Fruit fly (Drosophila melanogaster) whole organism, adult: ENCODE data around the gene CG1146.

Source experiments
- CG11617 ChIP-seq: fragments of 200-800 bp; sonication (Bioruptor generic); optimal IDR thresholded peaks from 2 replicates; lab custom pipeline; 2017; ENCODE audit warnings: mild to moderate bottlenecking, missing biosample characterization, missing genetic modification reagents, missing genetic modification characterization
- CG12768 ChIP-seq: fragments of 200-800 bp; sonication (Bioruptor generic); optimal IDR thresholded peaks from 2 replicates; lab custom pipeline; 2017; ENCODE audit warnings: missing biosample characterization, missing genetic modification characterization, mild to moderate bottlenecking, moderate library complexity, missing genetic modification reagents
- CG14711 ChIP-seq: fragments of 200-800 bp; sonication (Bioruptor generic); optimal IDR thresholded peaks from 2 replicates; lab custom pipeline; 2018; ENCODE audit warnings: missing biosample characterization, mild to moderate bottlenecking, missing genetic modification characterization, moderate library complexity
- CG1620 ChIP-seq: fragments of 200-800 bp; sonication (Bioruptor generic); optimal IDR thresholded peaks from 2 replicates; lab custom pipeline; 2016; ENCODE audit warnings: missing biosample characterization, missing genetic modification characterization
- CG33017 ChIP-seq: fragments of 200-800 bp; sonication (Bioruptor generic); optimal IDR thresholded peaks from 2 replicates; lab custom pipeline; 2018; ENCODE audit warnings: missing biosample characterization, mild to moderate bottlenecking, missing genetic modification characterization, moderate library complexity
- CG5204 ChIP-seq: fragments of 200-800 bp; sonication (Bioruptor generic); optimal IDR thresholded peaks from 2 replicates; lab custom pipeline; 2016; ENCODE audit warnings: missing biosample characterization, missing genetic modification characterization
- CG7045 ChIP-seq: fragments of 200-800 bp; sonication (Bioruptor generic); optimal IDR thresholded peaks from 2 replicates; lab custom pipeline; 2017; ENCODE audit warnings: missing biosample characterization, mild to moderate bottlenecking, missing genetic modification characterization
- CG7101 ChIP-seq: fragments of 200-800 bp; sonication (Bioruptor generic); optimal IDR thresholded peaks from 2 replicates; lab custom pipeline; 2018; ENCODE audit warnings: missing biosample characterization, mild to moderate bottlenecking, missing genetic modification characterization, moderate library complexity
- Clk ChIP-seq: fragments of 200-800 bp; sonication (Bioruptor generic); optimal IDR thresholded peaks from 2 replicates; lab custom pipeline; 2017; ENCODE audit warnings: missing biosample characterization, missing genetic modification characterization
- Crg-1 ChIP-seq: fragments of 200-800 bp; sonication (Bioruptor generic); optimal IDR thresholded peaks from 2 replicates; lab custom pipeline; 2016; ENCODE audit warnings: missing biosample characterization, missing genetic modification characterization
- Hr96 ChIP-seq: fragments of 200-800 bp; sonication (Bioruptor generic); optimal IDR thresholded peaks from 2 replicates; lab custom pipeline; 2016; ENCODE audit warnings: missing biosample characterization, missing genetic modification characterization
- Mnt ChIP-seq: fragments of 200-800 bp; sonication (Bioruptor generic); optimal IDR thresholded peaks from 2 replicates; lab custom pipeline; 2016; ENCODE audit warnings: missing biosample characterization, mild to moderate bottlenecking, missing genetic modification characterization
- bab1 ChIP-seq: fragments of 200-800 bp; sonication (Bioruptor generic); optimal IDR thresholded peaks from 3 replicates; lab custom pipeline; 2019; ENCODE audit warnings: missing biosample characterization, mild to moderate bottlenecking, missing genetic modification characterization, moderate library complexity
- cic ChIP-seq: fragments of 200-800 bp; sonication (Bioruptor generic); optimal IDR thresholded peaks from 2 replicates; lab custom pipeline; 2017; ENCODE audit warnings: missing biosample characterization, mild to moderate bottlenecking, missing genetic modification characterization, moderate library complexity
- cnc ChIP-seq, 2 experiments: fragments of >200 bp; optimal IDR thresholded peaks; 2 replicates each; lab custom pipeline; 2017
- kay ChIP-seq: fragments of 200-800 bp; sonication (Bioruptor generic); peaks from one replicate; lab custom pipeline; 2016; ENCODE audit warnings: missing biosample characterization, missing genetic modification characterization, borderline replicate concordance
- ovo ChIP-seq: fragments of 200-800 bp; sonication (Bioruptor generic); optimal IDR thresholded peaks from 2 replicates; lab custom pipeline; 2016; ENCODE audit warnings: missing biosample characterization, missing genetic modification characterization
- pad ChIP-seq: fragments of 200-800 bp; sonication (Bioruptor generic); optimal IDR thresholded peaks from 3 replicates; lab custom pipeline; 2017; ENCODE audit warnings: missing biosample characterization, missing genetic modification characterization, mild to moderate bottlenecking, moderate library complexity, missing genetic modification reagents
- tj ChIP-seq: fragments of 200-800 bp; sonication (Bioruptor generic); optimal IDR thresholded peaks from 3 replicates; lab custom pipeline; 2017; ENCODE audit warnings: missing biosample characterization, mild to moderate bottlenecking, missing genetic modification characterization, moderate library complexity
- toe ChIP-seq: fragments of 200-800 bp; sonication (Bioruptor generic); optimal IDR thresholded peaks from 2 replicates; lab custom pipeline; 2016; ENCODE audit warnings: missing biosample characterization, missing genetic modification characterization

The CG1146 gene

DNA sequence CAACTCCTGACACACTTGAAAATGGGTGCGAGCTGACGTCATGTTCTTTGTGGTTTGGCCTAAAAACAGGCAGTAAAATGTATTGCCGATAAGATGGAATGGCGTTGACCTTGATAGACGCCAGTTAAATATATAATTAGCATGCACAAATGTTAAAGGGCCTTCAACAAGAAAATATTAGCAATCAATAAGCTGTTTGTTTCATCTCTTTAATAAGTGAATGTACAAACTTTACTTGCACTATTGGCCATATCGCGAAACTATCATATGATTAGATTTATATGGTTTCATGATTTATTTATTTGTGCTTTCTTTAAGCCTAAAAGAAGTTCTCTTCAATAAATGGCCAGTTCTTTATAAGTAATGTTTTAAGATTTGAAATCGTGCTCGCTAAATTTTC lies 26.6 kb upstream of the CG1146 start:
- TF ChIP-seq cic (GFP tag; lab: Kevin White, UChicago) (no peak), CG7045 (GFP tag; lab: Kevin White, UChicago) (no peak), pad (GFP tag; lab: Kevin White, UChicago) (no peak), kay (GFP tag; lab: Kevin White, UChicago) (peak; percentile 63), CG12768 (GFP tag; lab: Kevin White, UChicago) (no peak), Mnt (GFP tag; lab: Kevin White, UChicago) (no peak)

DNA sequence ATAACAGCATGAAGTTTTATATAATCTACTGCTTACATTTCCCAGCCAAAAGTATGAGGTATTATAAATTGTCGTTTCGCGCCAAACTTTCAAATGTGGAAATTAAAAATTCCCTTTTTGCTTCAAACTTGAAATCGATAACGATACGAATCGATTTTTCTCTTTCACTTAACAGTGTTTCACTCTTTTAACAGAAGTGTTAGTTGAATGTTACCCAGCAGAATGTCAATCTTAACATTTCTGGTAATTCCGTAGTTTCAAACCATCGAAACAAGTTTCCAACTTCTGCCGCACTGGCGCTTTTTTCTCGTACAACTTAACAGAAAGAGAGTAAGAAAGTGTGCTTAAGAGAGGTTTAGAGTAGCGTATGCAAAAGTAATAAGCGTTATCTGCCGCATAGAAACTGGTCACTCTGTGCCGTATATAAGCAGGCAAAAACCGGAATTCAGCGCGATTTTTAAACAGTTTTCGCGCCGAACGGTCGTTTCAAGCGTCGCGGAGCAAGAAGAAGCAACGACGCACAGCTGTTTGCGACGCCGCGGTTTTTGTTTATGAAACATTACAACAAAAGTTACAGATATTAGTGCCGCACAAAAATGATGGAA lies 22.1 kb upstream of the CG1146 start:
- TF ChIP-seq ovo (GFP tag; lab: Kevin White, UChicago): peak; percentile 24
- peak; percentile 17 for TF ChIP-seq Crg-1 (GFP tag; lab: Kevin White, UChicago)
- peak; percentile 3 for TF ChIP-seq CG7045 (GFP tag; lab: Kevin White, UChicago)
- no peak for TF ChIP-seq pad (GFP tag; lab: Kevin White, UChicago)
- no peak for TF ChIP-seq CG14711 (tag; lab: Kevin White, UChicago)
- peak; percentile 53 for TF ChIP-seq CG7101 (tag; lab: Kevin White, UChicago)
- no peak for TF ChIP-seq cnc (optimal IDR thresholded peaks at IDR 0.05; lab: Kevin White, UChicago)
- TF ChIP-seq CG5204 (GFP tag; lab: Kevin White, UChicago): peak; percentile 36
- no peak for TF ChIP-seq toe (GFP tag; lab: Kevin White, UChicago)
- TF ChIP-seq tj (GFP tag; lab: Kevin White, UChicago): peak; percentile 51
- peak; percentile 58 for TF ChIP-seq bab1 (GFP tag; lab: Kevin White, UChicago)
- peak; percentile 10 for TF ChIP-seq Hr96 (GFP tag; lab: Kevin White, UChicago)
- TF ChIP-seq CG33017 (tag; lab: Kevin White, UChicago): peak; percentile 36
- TF ChIP-seq cic (GFP tag; lab: Kevin White, UChicago): peak; percentile 43
- peak; percentile 49 for TF ChIP-seq CG1620 (GFP tag; lab: Kevin White, UChicago)
- TF ChIP-seq kay (GFP tag; lab: Kevin White, UChicago): peak; percentile 97
- peak; percentile 14 for TF ChIP-seq CG12768 (GFP tag; lab: Kevin White, UChicago)
- peak; percentile 49 for TF ChIP-seq Mnt (GFP tag; lab: Kevin White, UChicago)
- no peak for TF ChIP-seq CG11617 (GFP tag; lab: Kevin White, UChicago)
- TF ChIP-seq Clk: no peak

DNA sequence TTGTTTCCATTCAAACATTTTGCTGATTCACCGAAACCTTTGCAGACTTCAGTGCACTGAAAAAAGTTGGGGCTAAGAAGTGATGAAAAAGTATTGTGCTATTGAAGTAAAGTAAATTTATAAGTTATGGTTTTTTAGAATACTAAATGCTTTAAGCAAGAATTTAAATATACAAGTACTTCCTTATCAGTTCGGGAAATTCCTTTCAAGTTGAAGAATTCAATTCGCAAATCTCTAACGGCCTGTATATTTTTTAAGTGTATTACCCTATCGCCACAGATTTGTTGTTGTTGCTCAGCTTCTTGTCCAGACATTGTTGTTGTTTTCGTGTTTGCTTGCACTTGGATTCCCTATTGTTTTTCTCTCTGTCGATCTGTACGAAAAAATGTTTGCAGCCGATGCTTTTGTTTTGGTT lies 21.2 kb upstream of the CG1146 start:
- TF ChIP-seq bab1 (GFP tag; lab: Kevin White, UChicago) (peak; percentile 92), CG5204 (GFP tag; lab: Kevin White, UChicago) (no peak), CG1620 (GFP tag; lab: Kevin White, UChicago) (peak; percentile 43), CG7101 (tag; lab: Kevin White, UChicago) (peak; percentile 71), CG12768 (GFP tag; lab: Kevin White, UChicago) (no peak), Mnt (GFP tag; lab: Kevin White, UChicago) (no peak), CG11617 (GFP tag; lab: Kevin White, UChicago) (peak; percentile 51), CG33017 (tag; lab: Kevin White, UChicago) (peak; percentile 27), cic (GFP tag; lab: Kevin White, UChicago) (no peak), Clk (no peak), pad (GFP tag; lab: Kevin White, UChicago) (peak; percentile 69), CG14711 (tag; lab: Kevin White, UChicago) (peak; percentile 68), toe (GFP tag; lab: Kevin White, UChicago) (no peak), ovo (GFP tag; lab: Kevin White, UChicago) (peak; percentile 8), tj (GFP tag; lab: Kevin White, UChicago) (peak; percentile 94), CG7045 (GFP tag; lab: Kevin White, UChicago) (peak; percentile 14), Hr96 (GFP tag; lab: Kevin White, UChicago) (no peak), kay (GFP tag; lab: Kevin White, UChicago) (no peak), cnc (optimal IDR thresholded peaks at IDR 0.05; lab: Kevin White, UChicago) (no peak), Crg-1 (GFP tag; lab: Kevin White, UChicago) (no peak)

DNA sequence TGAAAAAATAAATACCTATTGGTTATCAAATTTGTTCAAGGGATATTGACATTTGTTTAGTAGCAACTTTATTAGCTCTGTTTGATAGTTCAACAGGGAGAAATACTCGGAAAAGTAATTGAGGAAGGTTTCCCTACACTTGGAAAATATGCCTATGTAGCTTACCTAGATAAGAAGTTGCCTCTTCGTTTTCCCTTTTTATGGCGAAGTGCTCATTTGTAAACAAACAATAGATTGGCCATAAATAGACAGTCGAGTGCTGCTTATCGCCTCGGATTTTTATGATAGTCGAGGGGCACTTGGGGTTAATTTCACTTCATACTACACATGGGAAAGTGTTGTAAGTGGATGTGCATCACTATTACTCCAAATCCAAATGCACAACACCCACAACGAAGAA lies 20.1 kb upstream of the CG1146 start:
- peak; percentile 16 for TF ChIP-seq ovo (GFP tag; lab: Kevin White, UChicago)
- peak; percentile 32 for TF ChIP-seq cic (GFP tag; lab: Kevin White, UChicago)
- TF ChIP-seq CG7101 (tag; lab: Kevin White, UChicago): peak; percentile 23
- TF ChIP-seq CG33017 (tag; lab: Kevin White, UChicago): no peak
- TF ChIP-seq Clk: peak; percentile 31
- TF ChIP-seq CG12768 (GFP tag; lab: Kevin White, UChicago): peak; percentile 66
- peak; percentile 6 for TF ChIP-seq kay (GFP tag; lab: Kevin White, UChicago)
- no peak for TF ChIP-seq CG5204 (GFP tag; lab: Kevin White, UChicago)
- TF ChIP-seq tj (GFP tag; lab: Kevin White, UChicago): no peak

DNA sequence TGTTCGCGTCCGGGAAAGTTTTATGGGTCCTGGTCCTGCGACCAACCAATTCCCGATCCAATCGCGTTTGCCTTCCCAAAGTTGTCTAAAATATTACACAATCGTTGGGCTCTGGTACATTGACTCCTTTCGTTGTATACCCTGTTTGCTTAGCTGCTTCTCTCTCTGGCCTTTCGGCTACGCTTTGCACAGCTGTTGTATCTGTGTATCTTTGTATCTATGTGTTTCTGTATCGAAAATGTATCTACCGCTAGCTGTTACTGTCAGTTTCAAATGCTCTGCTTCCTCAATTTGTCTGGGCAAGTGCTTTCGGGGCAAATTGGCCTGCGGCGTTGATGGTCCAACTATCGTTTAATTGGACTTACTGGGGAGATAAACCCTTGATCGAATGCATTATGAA lies 18.9 kb upstream of the CG1146 start:
- TF ChIP-seq cnc (optimal IDR thresholded peaks at IDR 0.05; lab: Kevin White, UChicago) (no peak), CG1620 (GFP tag; lab: Kevin White, UChicago) (no peak), kay (GFP tag; lab: Kevin White, UChicago) (no peak), CG7101 (tag; lab: Kevin White, UChicago) (no peak), Clk (no peak), tj (GFP tag; lab: Kevin White, UChicago) (no peak), pad (GFP tag; lab: Kevin White, UChicago) (no peak)
